Fruit fly (Drosophila melanogaster): ENCODE data around the gene CG42692.

Gene CG42692

DNA sequence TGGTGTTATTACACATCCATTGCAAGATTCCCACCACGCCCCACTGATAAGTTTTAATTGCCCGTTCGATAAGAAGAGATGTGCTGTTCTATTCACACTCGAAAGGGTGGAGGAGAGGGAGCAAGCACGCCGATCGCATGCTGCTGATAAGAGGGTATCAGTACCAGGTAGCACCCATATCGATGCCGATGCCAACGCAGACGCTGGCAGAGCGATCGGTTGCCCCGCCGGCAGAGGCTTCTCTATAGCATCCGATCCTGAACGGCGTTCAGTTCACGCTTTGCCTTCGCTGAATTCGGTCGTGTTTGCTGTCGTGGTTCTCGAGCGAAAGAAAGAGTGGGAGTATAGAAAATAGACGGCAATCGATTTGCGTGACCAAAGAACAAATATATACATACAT lies 5.6 kb downstream of the CG42692 start (continued):
- no peak; the same call in 1 of the 2 replicates for TF ChIP-seq Bgb (GFP tag; IDR thresholded peaks at IDR 0.05; ENCODE audit: partially characterized antibody)
- no peak for TF ChIP-seq Taf1 (GFP tag; IDR thresholded peaks at IDR 0.05)
- no peak for TF ChIP-seq NFAT (GFP tag; IDR thresholded peaks at IDR 0.05)
- TF ChIP-seq E2f1 (GFP tag; IDR thresholded peaks at IDR 0.05): no peak
- TF ChIP-seq CG6689 (GFP tag; IDR thresholded peaks at IDR 0.05): no peak
- TF ChIP-seq B-H1 (GFP tag; IDR thresholded peaks at IDR 0.05): no peak
- no peak for TF ChIP-seq CG1832 (GFP tag; optimal IDR thresholded peaks at IDR 0.05)
- TF ChIP-seq CG16815 (GFP tag; optimal IDR thresholded peaks at IDR 0.05): no peak
- TF ChIP-seq fd96Cb (tag; optimal IDR thresholded peaks at IDR 0.05): no peak
- no peak for TF ChIP-seq Trl (optimal IDR thresholded peaks at IDR 0.05)
- TF ChIP-seq Trl (GFP tag; optimal IDR thresholded peaks at IDR 0.05): no peak
- no peak for TF ChIP-seq pb (GFP tag; optimal IDR thresholded peaks at IDR 0.05)
- TF ChIP-seq az2 (GFP tag; optimal IDR thresholded peaks at IDR 0.05): no peak
- no peak for TF ChIP-seq sim (GFP tag; IDR thresholded peaks at IDR 0.05)
- TF ChIP-seq ATbp (GFP tag; optimal IDR thresholded peaks at IDR 0.05): no peak
- no peak for TF ChIP-seq CG3995 (GFP tag; optimal IDR thresholded peaks at IDR 0.05)

DNA sequence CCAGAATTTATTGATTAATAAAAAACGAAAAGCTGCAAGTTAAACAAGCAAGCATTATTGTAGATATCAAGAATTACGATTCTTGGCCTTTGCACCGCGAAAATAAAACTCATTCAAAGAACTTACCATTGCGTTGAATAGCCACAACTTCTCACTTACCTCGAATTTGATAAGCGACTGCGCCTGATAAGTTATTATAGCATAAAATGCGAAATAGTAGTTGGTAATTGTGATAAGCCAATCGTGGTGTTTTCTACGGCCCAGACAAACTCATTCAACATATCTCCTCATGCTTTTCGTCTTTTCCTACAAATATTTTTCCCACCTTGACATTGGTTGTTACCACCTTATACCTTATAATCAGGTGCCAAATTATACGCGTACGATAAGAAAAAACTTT lies 7.2 kb downstream of the CG42692 start:
- TF ChIP-seq org-1 (GFP tag; optimal IDR thresholded peaks at IDR 0.05) (no peak), ato (GFP tag; IDR thresholded peaks at IDR 0.05; ENCODE audit: partially characterized antibody) (no peak), CG18599 (GFP tag; optimal IDR thresholded peaks at IDR 0.05) (peak; percentile 2), Pdp1 (GFP tag; optimal IDR thresholded peaks at IDR 0.05) (peak in 1 of 2 experiments; percentile 58), grn (GFP tag; optimal IDR thresholded peaks at IDR 0.05) (peak; percentile 10), exex (tag; optimal IDR thresholded peaks at IDR 0.05) (peak; percentile 90), sd (tag; optimal IDR thresholded peaks at IDR 0.05) (peak; percentile 86), eve (GFP tag; optimal IDR thresholded peaks at IDR 0.05) (peak in 1 of 2 experiments; percentile 36), lbe (GFP tag; optimal IDR thresholded peaks at IDR 0.05) (no peak), mirr (GFP tag; optimal IDR thresholded peaks at IDR 0.05) (peak; percentile 60), Atf6 (GFP tag; IDR thresholded peaks at IDR 0.05) (no peak), chinmo (GFP tag; IDR thresholded peaks at IDR 0.05; ENCODE audit: partially characterized antibody) (0 out of 4 replicates have a peak, but pooled peaks have one; percentile 23), C15 (GFP tag; IDR thresholded peaks at IDR 0.05) (no peak), Rx (GFP tag; IDR thresholded peaks at IDR 0.05) (no peak), CG7987 (GFP tag; optimal IDR thresholded peaks at IDR 0.05) (no peak), gce (GFP tag; IDR thresholded peaks at IDR 0.05) (no peak), Opbp (GFP tag; IDR thresholded peaks at IDR 0.05; ENCODE audit: partially characterized antibody) (no peak), br (optimal IDR thresholded peaks at IDR 0.05) (no peak), CG34376 (GFP tag; optimal IDR thresholded peaks at IDR 0.05) (peak; percentile 89), CG18619 (GFP tag; optimal IDR thresholded peaks at IDR 0.05) (no peak), sug (tag; optimal IDR thresholded peaks at IDR 0.05) (peak; percentile 48), abd-A (tag; optimal IDR thresholded peaks at IDR 0.05) (no peak)

DNA sequence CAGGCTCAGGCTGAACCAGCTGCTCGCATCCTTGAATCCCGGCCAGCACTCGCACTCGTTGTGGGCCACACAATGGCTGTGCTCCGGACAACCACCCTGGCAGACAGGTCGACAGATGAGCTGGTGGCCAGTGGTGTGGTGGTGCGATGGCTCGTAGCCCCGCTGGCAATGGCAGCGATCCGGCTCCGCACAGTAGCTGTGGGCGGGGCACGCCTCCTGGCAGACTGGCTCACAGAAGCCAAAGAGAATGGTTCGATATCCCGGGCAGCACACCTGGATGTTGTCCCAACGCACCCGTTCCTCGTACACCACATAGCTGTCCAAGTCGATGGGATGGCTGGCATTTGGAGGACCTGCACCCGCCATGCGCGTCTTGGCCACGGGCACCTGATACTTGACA lies 11.8 kb downstream of the CG42692 start:
- TF ChIP-seq Dbx (GFP tag; IDR thresholded peaks at IDR 0.05) (0 out of 3 replicates have a peak, but pooled peaks have one; percentile 24), Med (GFP tag) (peak; percentile 58), CG8478 (optimal IDR thresholded peaks at IDR 0.05) (peak; percentile 89), CG16779 (GFP tag; IDR thresholded peaks at IDR 0.05) (no peak), Ets65A (GFP tag) (peak; percentile 73), ken (GFP tag; IDR thresholded peaks at IDR 0.05) (0 out of 3 replicates have a peak, but pooled peaks have one; percentile 14)
